Fruit fly (Drosophila melanogaster) whole organism, adult: ENCODE data around the gene mRpS18B.

Source experiments
- CG11617 ChIP-seq: fragments of 200-800 bp; sonication (Bioruptor generic); optimal IDR thresholded peaks from 2 replicates; lab custom pipeline; 2017; ENCODE audit warnings: mild to moderate bottlenecking, missing biosample characterization, missing genetic modification reagents, missing genetic modification characterization
- CG12768 ChIP-seq: fragments of 200-800 bp; sonication (Bioruptor generic); optimal IDR thresholded peaks from 2 replicates; lab custom pipeline; 2017; ENCODE audit warnings: missing biosample characterization, missing genetic modification characterization, mild to moderate bottlenecking, moderate library complexity, missing genetic modification reagents
- CG14711 ChIP-seq: fragments of 200-800 bp; sonication (Bioruptor generic); optimal IDR thresholded peaks from 2 replicates; lab custom pipeline; 2018; ENCODE audit warnings: missing biosample characterization, mild to moderate bottlenecking, missing genetic modification characterization, moderate library complexity
- CG1620 ChIP-seq: fragments of 200-800 bp; sonication (Bioruptor generic); optimal IDR thresholded peaks from 2 replicates; lab custom pipeline; 2016; ENCODE audit warnings: missing biosample characterization, missing genetic modification characterization
- CG33017 ChIP-seq: fragments of 200-800 bp; sonication (Bioruptor generic); optimal IDR thresholded peaks from 2 replicates; lab custom pipeline; 2018; ENCODE audit warnings: missing biosample characterization, mild to moderate bottlenecking, missing genetic modification characterization, moderate library complexity
- CG5204 ChIP-seq: fragments of 200-800 bp; sonication (Bioruptor generic); optimal IDR thresholded peaks from 2 replicates; lab custom pipeline; 2016; ENCODE audit warnings: missing biosample characterization, missing genetic modification characterization
- CG7045 ChIP-seq: fragments of 200-800 bp; sonication (Bioruptor generic); optimal IDR thresholded peaks from 2 replicates; lab custom pipeline; 2017; ENCODE audit warnings: missing biosample characterization, mild to moderate bottlenecking, missing genetic modification characterization
- CG7101 ChIP-seq: fragments of 200-800 bp; sonication (Bioruptor generic); optimal IDR thresholded peaks from 2 replicates; lab custom pipeline; 2018; ENCODE audit warnings: missing biosample characterization, mild to moderate bottlenecking, missing genetic modification characterization, moderate library complexity
- Clk ChIP-seq: fragments of 200-800 bp; sonication (Bioruptor generic); optimal IDR thresholded peaks from 2 replicates; lab custom pipeline; 2017; ENCODE audit warnings: missing biosample characterization, missing genetic modification characterization
- Crg-1 ChIP-seq: fragments of 200-800 bp; sonication (Bioruptor generic); optimal IDR thresholded peaks from 2 replicates; lab custom pipeline; 2016; ENCODE audit warnings: missing biosample characterization, missing genetic modification characterization
- Hr96 ChIP-seq: fragments of 200-800 bp; sonication (Bioruptor generic); optimal IDR thresholded peaks from 2 replicates; lab custom pipeline; 2016; ENCODE audit warnings: missing biosample characterization, missing genetic modification characterization
- Mnt ChIP-seq: fragments of 200-800 bp; sonication (Bioruptor generic); optimal IDR thresholded peaks from 2 replicates; lab custom pipeline; 2016; ENCODE audit warnings: missing biosample characterization, mild to moderate bottlenecking, missing genetic modification characterization
- bab1 ChIP-seq: fragments of 200-800 bp; sonication (Bioruptor generic); optimal IDR thresholded peaks from 3 replicates; lab custom pipeline; 2019; ENCODE audit warnings: missing biosample characterization, mild to moderate bottlenecking, missing genetic modification characterization, moderate library complexity
- cic ChIP-seq: fragments of 200-800 bp; sonication (Bioruptor generic); optimal IDR thresholded peaks from 2 replicates; lab custom pipeline; 2017; ENCODE audit warnings: missing biosample characterization, mild to moderate bottlenecking, missing genetic modification characterization, moderate library complexity
- cnc ChIP-seq, 2 experiments: fragments of >200 bp; optimal IDR thresholded peaks; 2 replicates each; lab custom pipeline; 2017
- kay ChIP-seq: fragments of 200-800 bp; sonication (Bioruptor generic); peaks from one replicate; lab custom pipeline; 2016; ENCODE audit warnings: missing biosample characterization, missing genetic modification characterization, borderline replicate concordance
- ovo ChIP-seq: fragments of 200-800 bp; sonication (Bioruptor generic); optimal IDR thresholded peaks from 2 replicates; lab custom pipeline; 2016; ENCODE audit warnings: missing biosample characterization, missing genetic modification characterization
- pad ChIP-seq: fragments of 200-800 bp; sonication (Bioruptor generic); optimal IDR thresholded peaks from 3 replicates; lab custom pipeline; 2017; ENCODE audit warnings: missing biosample characterization, missing genetic modification characterization, mild to moderate bottlenecking, moderate library complexity, missing genetic modification reagents
- tj ChIP-seq: fragments of 200-800 bp; sonication (Bioruptor generic); optimal IDR thresholded peaks from 3 replicates; lab custom pipeline; 2017; ENCODE audit warnings: missing biosample characterization, mild to moderate bottlenecking, missing genetic modification characterization, moderate library complexity
- toe ChIP-seq: fragments of 200-800 bp; sonication (Bioruptor generic); optimal IDR thresholded peaks from 2 replicates; lab custom pipeline; 2016; ENCODE audit warnings: missing biosample characterization, missing genetic modification characterization

The mRpS18B gene

DNA sequence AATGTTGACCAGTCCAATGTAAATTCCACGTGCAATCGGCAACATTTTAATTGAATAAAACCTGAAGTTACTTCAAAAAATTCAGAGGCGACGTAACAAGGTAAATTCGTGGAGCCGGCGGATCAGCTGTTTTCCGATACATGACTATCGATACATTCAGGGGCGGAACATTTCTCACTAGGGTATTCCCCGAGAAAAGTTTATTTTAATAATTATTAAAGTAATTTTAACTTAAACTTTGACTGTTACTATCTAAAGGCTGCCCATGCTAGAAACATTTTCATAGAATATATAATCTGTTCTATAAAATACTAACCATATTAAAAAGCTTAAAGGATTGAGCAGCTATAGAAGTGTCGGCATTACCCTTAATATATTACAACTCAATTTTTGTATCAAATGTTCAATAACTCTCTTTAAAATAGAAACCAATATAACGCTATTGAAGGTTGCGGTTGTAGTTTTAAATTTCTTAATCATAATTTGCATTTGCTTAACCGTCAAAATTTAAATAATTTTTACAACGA, at the start of gene mRpS18B, which contains the start of gene Kua:
mRpS18B (minus strand) TSS at position 149 of the 527 bp plus-strand sequence.
Kua (plus strand) TSS at position 477 of the 527 bp plus-strand sequence.
- TF ChIP-seq Crg-1 (GFP tag; lab: Kevin White, UChicago) (peak; percentile 3), CG33017 (tag; lab: Kevin White, UChicago) (peak; percentile 44), cnc (optimal IDR thresholded peaks at IDR 0.05; lab: Kevin White, UChicago) (no peak), toe (GFP tag; lab: Kevin White, UChicago) (peak; percentile 46), CG12768 (no peak), pad (GFP tag; lab: Kevin White, UChicago) (peak; percentile 24), Mnt (peak; percentile 23), bab1 (GFP tag; lab: Kevin White, UChicago) (peak; percentile 24), tj (GFP tag; lab: Kevin White, UChicago) (no peak), cic (GFP tag; lab: Kevin White, UChicago) (no peak), kay (no peak), ovo (no peak), Hr96 (GFP tag; lab: Kevin White, UChicago) (no peak), CG5204 (GFP tag; lab: Kevin White, UChicago) (peak; percentile 18), CG7101 (tag; lab: Kevin White, UChicago) (peak; percentile 64), Clk (no peak), CG11617 (GFP tag; lab: Kevin White, UChicago) (peak; percentile 41), CG1620 (GFP tag; lab: Kevin White, UChicago) (no peak), CG7045 (no peak), CG14711 (tag; lab: Kevin White, UChicago) (peak; percentile 55)

DNA sequence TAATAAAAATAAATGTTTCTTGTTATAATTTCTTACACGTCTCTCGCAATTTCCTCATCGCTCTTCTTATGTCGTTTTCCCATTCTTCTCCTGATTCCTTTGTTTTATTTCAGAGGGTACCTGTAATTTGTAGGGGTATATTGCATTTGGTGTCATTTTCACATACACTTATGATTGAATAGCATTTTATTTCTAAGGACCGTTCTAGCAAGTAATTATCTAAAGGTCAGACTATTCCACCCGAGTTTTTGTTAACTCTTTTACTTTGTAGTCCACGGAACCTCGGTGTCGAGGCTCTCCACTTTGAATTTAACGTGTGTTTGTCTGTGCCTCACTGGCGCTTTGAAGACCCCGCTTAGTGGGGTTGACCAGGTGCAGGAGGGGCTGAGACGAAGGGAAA, 49.2 kb upstream of the mRpS18B start:
- TF ChIP-seq CG7101 (tag; lab: Kevin White, UChicago) = no peak

DNA sequence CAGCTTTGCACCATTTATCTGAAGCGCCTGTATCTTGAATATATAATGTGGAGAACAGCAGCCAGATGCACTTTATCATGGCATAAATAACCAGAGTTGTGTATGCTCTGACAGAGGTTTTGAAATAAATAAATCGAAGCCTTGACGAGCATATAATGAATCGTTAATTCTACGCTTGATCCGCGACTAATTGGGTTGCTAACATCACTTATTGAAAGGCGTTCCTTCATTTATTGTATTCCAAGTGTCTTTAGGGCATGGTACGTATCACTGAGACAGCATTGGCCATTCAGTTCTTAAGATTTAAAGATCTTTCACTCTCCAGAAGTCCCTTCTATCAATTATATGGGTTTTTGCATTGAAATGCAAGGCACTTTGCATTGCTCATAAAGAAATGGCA, 37.8 kb upstream of the mRpS18B start, which contains the start of gene CG10651:
CG10651 (minus strand) TSS at position 101 of the 400 bp plus-strand sequence.
- TF ChIP-seq CG5204 (GFP tag; lab: Kevin White, UChicago) (no peak), tj (GFP tag; lab: Kevin White, UChicago) (no peak), cnc (optimal IDR thresholded peaks at IDR 0.05; lab: Kevin White, UChicago) (no peak), CG11617 (GFP tag; lab: Kevin White, UChicago) (no peak), CG7045 (no peak), CG12768 (no peak), CG33017 (tag; lab: Kevin White, UChicago) (no peak), kay (no peak), CG7101 (tag; lab: Kevin White, UChicago) (no peak), Clk (no peak), Crg-1 (GFP tag; lab: Kevin White, UChicago) (no peak), CG14711 (tag; lab: Kevin White, UChicago) (no peak), ovo (no peak), pad (GFP tag; lab: Kevin White, UChicago) (no peak), Hr96 (GFP tag; lab: Kevin White, UChicago) (no peak), Mnt (no peak), bab1 (GFP tag; lab: Kevin White, UChicago) (no peak), CG1620 (GFP tag; lab: Kevin White, UChicago) (no peak)

DNA sequence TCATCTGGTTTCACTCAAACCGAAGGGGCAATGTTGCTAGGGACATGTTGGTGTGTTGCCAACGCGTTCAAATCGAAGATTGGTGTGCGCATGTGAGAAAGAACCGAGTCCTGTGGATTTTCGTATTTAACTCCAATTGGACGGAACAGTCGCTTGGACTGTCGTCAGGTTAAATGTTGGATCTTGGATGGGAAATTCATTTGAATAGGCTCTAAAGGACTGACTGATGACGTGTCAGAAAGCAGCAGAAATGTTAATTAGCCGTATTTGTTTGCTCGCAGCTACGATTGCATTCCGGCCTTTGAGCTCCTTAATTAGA, 24.1 kb upstream of the mRpS18B start:
- no peak for TF ChIP-seq CG33017 (tag; lab: Kevin White, UChicago)
- TF ChIP-seq bab1 (GFP tag; lab: Kevin White, UChicago) = no peak
- no peak for TF ChIP-seq Crg-1 (GFP tag; lab: Kevin White, UChicago)
- TF ChIP-seq tj (GFP tag; lab: Kevin White, UChicago) = no peak
- no peak for TF ChIP-seq cnc (optimal IDR thresholded peaks at IDR 0.05; lab: Kevin White, UChicago)
- no peak for TF ChIP-seq kay
- TF ChIP-seq CG7045 = no peak
- TF ChIP-seq CG5204 (GFP tag; lab: Kevin White, UChicago) = no peak
- no peak for TF ChIP-seq CG12768
- no peak for TF ChIP-seq CG14711 (tag; lab: Kevin White, UChicago)

DNA sequence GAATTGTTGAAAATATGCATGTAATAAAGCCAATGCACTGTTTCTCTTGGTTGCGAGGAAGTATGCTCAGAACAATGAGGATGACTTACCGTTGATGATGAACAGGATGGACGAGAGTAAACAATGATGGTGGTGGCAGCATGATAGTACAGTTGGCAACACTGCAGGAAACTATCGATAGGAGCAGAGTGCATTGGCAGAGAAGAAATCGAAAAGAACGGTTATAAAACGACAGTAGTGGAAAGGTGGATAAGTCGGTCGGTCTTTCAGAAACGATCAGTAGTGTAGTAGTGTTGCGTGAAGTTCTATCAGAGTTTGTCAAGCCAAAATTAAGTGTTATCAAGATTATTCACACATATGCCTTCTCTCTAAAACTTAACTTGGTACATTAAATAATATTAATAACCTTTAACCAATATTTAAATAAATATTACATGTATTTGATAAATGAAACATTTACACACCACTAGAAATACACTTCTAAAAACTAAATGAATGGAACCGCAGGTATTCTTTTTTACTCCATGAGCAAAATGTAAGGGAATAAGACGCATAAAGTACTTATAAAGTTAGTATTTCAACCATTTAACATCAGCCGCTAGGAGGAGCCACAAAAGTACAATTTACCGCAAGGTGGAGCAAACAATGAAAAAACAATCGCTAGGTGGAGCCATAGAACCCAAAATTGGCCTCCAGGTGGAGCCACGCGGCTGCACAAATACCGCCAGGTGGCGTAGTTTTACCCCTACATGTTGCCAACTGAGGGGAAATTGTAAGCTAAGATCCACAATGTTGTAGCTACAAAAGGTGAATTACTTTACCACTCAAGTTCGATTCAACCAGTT, 23.6 kb upstream of the mRpS18B start:
- TF ChIP-seq cic (GFP tag; lab: Kevin White, UChicago) (no peak), CG11617 (GFP tag; lab: Kevin White, UChicago) (peak; percentile 50), tj (GFP tag; lab: Kevin White, UChicago) (peak; percentile 25), kay (no peak), CG7101 (tag; lab: Kevin White, UChicago) (peak; percentile 69), CG14711 (tag; lab: Kevin White, UChicago) (peak; percentile 40), ovo (peak; percentile 60), cnc (optimal IDR thresholded peaks at IDR 0.05; lab: Kevin White, UChicago) (no peak), CG5204 (GFP tag; lab: Kevin White, UChicago) (peak; percentile 68), CG7045 (peak; percentile 69), CG1620 (GFP tag; lab: Kevin White, UChicago) (peak; percentile 89), CG33017 (tag; lab: Kevin White, UChicago) (peak; percentile 35), Clk (no peak), CG12768 (no peak), Mnt (peak; percentile 68), Hr96 (GFP tag; lab: Kevin White, UChicago) (peak; percentile 82), bab1 (GFP tag; lab: Kevin White, UChicago) (peak; percentile 67), pad (GFP tag; lab: Kevin White, UChicago) (peak; percentile 100), Crg-1 (GFP tag; lab: Kevin White, UChicago) (peak; percentile 74), toe (GFP tag; lab: Kevin White, UChicago) (peak; percentile 80)
